Fruit fly (Drosophila melanogaster) whole organism, wandering third instar larva: Measurements from ENCODE around the gene me31B.

Source experiments
- Abd-B ChIP-seq: fragments of >200 bp; optimal IDR thresholded peaks from 2 replicates; lab custom pipeline; 2017; ENCODE audit warnings: missing biosample characterization, missing genetic modification characterization
- CG32264 ChIP-seq: fragments of 200-800 bp; sonication (Bioruptor generic); optimal IDR thresholded peaks from 2 replicates; lab custom pipeline; 2016; ENCODE audit warnings: missing biosample characterization, missing genetic modification characterization
- CG9705 ChIP-seq: fragments of 200-800 bp; sonication (Bioruptor generic); optimal IDR thresholded peaks from 2 replicates; lab custom pipeline; 2018; ENCODE audit warnings: missing biosample characterization, mild to moderate bottlenecking, missing genetic modification characterization
- CrebA ChIP-seq: fragments of 200-800 bp; sonication (Bioruptor generic); optimal IDR thresholded peaks from 2 replicates; lab custom pipeline; 2016; ENCODE audit warnings: missing biosample characterization, mild to moderate bottlenecking, missing genetic modification characterization, borderline replicate concordance
- Dfd ChIP-seq: fragments of >200 bp; optimal IDR thresholded peaks from 2 replicates; lab custom pipeline; 2017; ENCODE audit warnings: missing biosample characterization, missing genetic modification characterization
- Dif ChIP-seq: fragments of 200-275, 200-300 bp; sonication (Bioruptor generic); optimal IDR thresholded peaks from 2 replicates; lab custom pipeline; 2018; ENCODE audit warnings: missing biosample characterization, missing genetic modification characterization; ENCODE audit not compliant: partially characterized antibody
- GATAd ChIP-seq: sonication (Bioruptor generic); optimal IDR thresholded peaks from 2 replicates; lab custom pipeline; 2016; ENCODE audit warnings: missing biosample characterization, missing genetic modification characterization
- HLH106 ChIP-seq: fragments of 200-800 bp; optimal IDR thresholded peaks from 3 replicates; lab custom pipeline; 2019; ENCODE audit warnings: missing biosample characterization, mild to moderate bottlenecking, missing genetic modification characterization, moderate library complexity
- Hnf4 ChIP-seq: fragments of 200-800 bp; sonication (Bioruptor generic); optimal IDR thresholded peaks from 2 replicates; lab custom pipeline; 2016; ENCODE audit warnings: missing biosample characterization, mild to moderate bottlenecking, missing genetic modification characterization
- Hr78 ChIP-seq: fragments of >200 bp; optimal IDR thresholded peaks from 2 replicates; lab custom pipeline; 2017; ENCODE audit warnings: missing biosample characterization, missing genetic modification characterization
- Hr83 ChIP-seq: fragments of 200-300 bp; sonication (Bioruptor generic); optimal IDR thresholded peaks from 2 replicates; lab custom pipeline; 2016; ENCODE audit warnings: missing biosample characterization, mild to moderate bottlenecking, missing genetic modification characterization, moderate library complexity; ENCODE audit not compliant: poor library complexity, severe bottlenecking
- Jra ChIP-seq: sonication (Bioruptor generic); optimal IDR thresholded peaks from 2 replicates; lab custom pipeline; 2016; ENCODE audit warnings: missing biosample characterization, missing genetic modification characterization
- Mio ChIP-seq: sonication (Bioruptor generic); optimal IDR thresholded peaks from 2 replicates; lab custom pipeline; 2016; ENCODE audit warnings: missing biosample characterization, missing genetic modification characterization
- Myc ChIP-seq: fragments of >200 bp; optimal IDR thresholded peaks from 2 replicates; lab custom pipeline; 2017
- N ChIP-seq: fragments of >200 bp; optimal IDR thresholded peaks from 2 replicates; lab custom pipeline; 2018; ENCODE audit warnings: missing biosample characterization, missing external identifiers, missing genetic modification characterization
- OdsH ChIP-seq: fragments of 200-800 bp; sonication (Bioruptor generic); optimal IDR thresholded peaks from 2 replicates; lab custom pipeline; 2016; ENCODE audit warnings: missing biosample characterization, mild to moderate bottlenecking, missing genetic modification characterization
- Rel ChIP-seq, 2 experiments: fragments of 200-800 bp; sonication (Bioruptor generic) in 1 of 2; optimal IDR thresholded peaks; 2 replicates in 1 of 2; 3 replicates in 1 of 2; lab custom pipeline; 2016 to 2019; ENCODE audit warnings: mild to moderate bottlenecking in 2 of 2, missing biosample characterization in 2 of 2, missing genetic modification characterization in 2 of 2, moderate library complexity in 1 of 2
- Sp1 ChIP-seq: fragments of 200-800 bp; sonication (Bioruptor generic); optimal IDR thresholded peaks from 3 replicates; lab custom pipeline; 2019; ENCODE audit warnings: missing biosample characterization, mild to moderate bottlenecking, missing genetic modification characterization, moderate library complexity
- br ChIP-seq: fragments of 200-800 bp; sonication (Bioruptor generic); optimal IDR thresholded peaks from 2 replicates; lab custom pipeline; 2016; ENCODE audit warnings: missing biosample characterization, missing genetic modification characterization
- brk ChIP-seq: fragments of 200-800 bp; sonication (Bioruptor generic); optimal IDR thresholded peaks from 2 replicates; lab custom pipeline; 2016; ENCODE audit warnings: missing biosample characterization, mild to moderate bottlenecking, missing genetic modification characterization
- dl ChIP-seq, 2 experiments: fragments of 175-275, 200-275 bp in 1 of 2; fragments of 200-275 bp in 1 of 2; sonication (Bioruptor generic); optimal IDR thresholded peaks; lab custom pipeline; 2018; ENCODE audit warnings: mild to moderate bottlenecking in 2 of 2, missing biosample characterization in 2 of 2, missing genetic modification characterization in 2 of 2, moderate library complexity in 2 of 2; ENCODE audit not compliant: partially characterized antibody in 2 of 2, insufficient read depth in 1 of 2
- dmrt93B ChIP-seq: fragments of 200-800 bp; sonication (Bioruptor generic); optimal IDR thresholded peaks from 2 replicates; lab custom pipeline; 2018; ENCODE audit warnings: missing biosample characterization, mild to moderate bottlenecking, missing genetic modification characterization
- dsf ChIP-seq: sonication (Bioruptor generic); optimal IDR thresholded peaks from 2 replicates; lab custom pipeline; 2016; ENCODE audit warnings: missing biosample characterization, missing genetic modification characterization, borderline replicate concordance
- ey ChIP-seq: fragments of 200-800 bp; sonication (Bioruptor generic); optimal IDR thresholded peaks from 2 replicates; lab custom pipeline; 2016; ENCODE audit warnings: missing biosample characterization, missing genetic modification characterization
- foxo ChIP-seq, 2 experiments: fragments of 200-800 bp; sonication (Bioruptor generic); optimal IDR thresholded peaks; 2 replicates in 1 of 2; 3 replicates in 1 of 2; lab custom pipeline; 2016 to 2017; ENCODE audit warnings: missing biosample characterization in 2 of 2, missing genetic modification characterization in 2 of 2
- fru ChIP-seq: fragments of 200-800 bp; sonication (Bioruptor generic); optimal IDR thresholded peaks from 3 replicates; lab custom pipeline; 2016; ENCODE audit warnings: missing biosample characterization, mild to moderate bottlenecking, missing genetic modification characterization
- jim ChIP-seq: fragments of 175-275, 200-325 bp; sonication (Bioruptor generic); optimal IDR thresholded peaks from 2 replicates; lab custom pipeline; 2016; ENCODE audit warnings: missing biosample characterization, mild to moderate bottlenecking, missing genetic modification characterization
- pan ChIP-seq: fragments of >200 bp; optimal IDR thresholded peaks from 2 replicates; lab custom pipeline; 2017
- psq ChIP-seq: fragments of 200-800 bp; sonication (Bioruptor generic); optimal IDR thresholded peaks from 3 replicates; lab custom pipeline; 2017; ENCODE audit warnings: missing biosample characterization, mild to moderate bottlenecking, missing genetic modification characterization, moderate library complexity
- rgr ChIP-seq: fragments of 200-800 bp; sonication (Bioruptor generic); optimal IDR thresholded peaks from 3 replicates; lab custom pipeline; 2016; ENCODE audit warnings: missing biosample characterization, mild to moderate bottlenecking, missing genetic modification characterization
- sage ChIP-seq: fragments of 200-800 bp; sonication (Bioruptor generic); optimal IDR thresholded peaks from 2 replicates; lab custom pipeline; 2016; ENCODE audit warnings: missing biosample characterization, mild to moderate bottlenecking, missing genetic modification characterization
- sv ChIP-seq: fragments of 200-800 bp; sonication (Bioruptor generic); optimal IDR thresholded peaks from 3 replicates; lab custom pipeline; 2016; ENCODE audit warnings: missing biosample characterization, missing genetic modification characterization
- usp ChIP-seq: fragments of >200 bp; optimal IDR thresholded peaks from 2 replicates; lab custom pipeline; 2017; ENCODE audit warnings: missing biosample characterization, missing genetic modification characterization
- woc ChIP-seq: sonication (Bioruptor generic); optimal IDR thresholded peaks from 2 replicates; lab custom pipeline; 2016; ENCODE audit warnings: missing biosample characterization, mild to moderate bottlenecking, missing genetic modification characterization

The me31B gene

dm6 chr2L:10251592-10251991 lies 12.5 kb downstream of the me31B start, which contains the start of gene Ror:
Gene Ror, plus strand, starts transcription at chr2L:10251843.
- no peak for TF ChIP-seq Hr78 (GFP tag; lab: Kevin White, UChicago)
- no peak for TF ChIP-seq dl (GFP tag; optimal IDR thresholded peaks at IDR 0.05; lab: Kevin White, UChicago; ENCODE audit: insufficient read depth in 1 of 2, partially characterized antibody in 2 of 2)
- no peak for TF ChIP-seq sage (GFP tag; lab: Kevin White, UChicago)
- no peak for TF ChIP-seq br (GFP tag; lab: Kevin White, UChicago)
- TF ChIP-seq Rel (GFP tag; optimal IDR thresholded peaks at IDR 0.05; lab: Kevin White, UChicago): no peak
- TF ChIP-seq Rel (tag; optimal IDR thresholded peaks at IDR 0.05; lab: Kevin White, UChicago): no peak
- TF ChIP-seq Sp1 (GFP tag; lab: Kevin White, UChicago): no peak
- no peak for TF ChIP-seq dsf (GFP tag; lab: Kevin White, UChicago)
- no peak for TF ChIP-seq usp (GFP tag; lab: Kevin White, UChicago)
- TF ChIP-seq CG32264 (GFP tag; lab: Kevin White, UChicago): no peak
- no peak for TF ChIP-seq Myc (lab: Kevin White, UChicago)
- TF ChIP-seq OdsH (GFP tag; lab: Kevin White, UChicago): no peak
- TF ChIP-seq CG9705 (GFP tag; lab: Kevin White, UChicago): no peak
- no peak for TF ChIP-seq fru (GFP tag; lab: Kevin White, UChicago)
- no peak for TF ChIP-seq Mio (GFP tag; lab: Kevin White, UChicago)
- no peak for TF ChIP-seq GATAd (GFP tag; lab: Kevin White, UChicago)
- no peak for TF ChIP-seq Hr83 (GFP tag; lab: Kevin White, UChicago)
- TF ChIP-seq N (GFP tag; lab: Kevin White, UChicago): no peak

DNA sequence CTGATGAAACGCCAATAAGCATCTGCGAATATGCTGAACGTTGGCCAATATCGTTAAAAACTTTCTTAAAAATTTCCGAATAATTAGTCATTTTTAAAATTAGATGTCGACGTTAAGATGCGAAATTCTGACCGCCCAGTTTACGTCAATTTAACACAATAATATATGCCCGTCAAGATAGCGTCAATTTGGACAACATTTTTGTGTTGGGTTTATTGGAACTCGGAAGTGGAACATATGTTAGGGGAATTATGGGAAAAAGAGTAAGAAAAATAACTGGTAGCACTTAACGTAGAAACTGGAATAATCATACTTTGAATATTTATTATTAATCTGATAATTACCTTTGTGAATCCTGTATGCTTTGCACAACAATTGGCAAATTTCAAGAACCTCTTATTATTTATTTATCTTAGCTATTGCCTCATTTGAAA lies 16.6 kb downstream of the me31B start, which contains the start of gene CG5676:
Gene CG5676, minus strand, starts transcription at position 167 of the 434 bp plus-strand sequence.
- TF ChIP-seq HLH106 (tag; lab: Kevin White, UChicago) (no peak), sage (GFP tag; lab: Kevin White, UChicago) (peak; percentile 40), Dif (GFP tag; lab: Kevin White, UChicago) (no peak), woc (GFP tag; lab: Kevin White, UChicago) (peak; percentile 41), CG32264 (GFP tag; lab: Kevin White, UChicago) (no peak), psq (no peak)

- no peak for TF ChIP-seq Hr78 (GFP tag; lab: Kevin White, UChicago)
- no peak for TF ChIP-seq GATAd (GFP tag; lab: Kevin White, UChicago)
- TF ChIP-seq Dfd: peak; percentile 93
- no peak for TF ChIP-seq Jra (GFP tag; lab: Kevin White, UChicago)
- peak; percentile 9 for TF ChIP-seq ey
- peak; percentile 52 for TF ChIP-seq N (GFP tag; lab: Kevin White, UChicago)
- TF ChIP-seq sage (GFP tag; lab: Kevin White, UChicago): no peak
- TF ChIP-seq OdsH (GFP tag; lab: Kevin White, UChicago): no peak
Measured at dm6 chr2L:10259960-10260749, 21.0 kb downstream of the me31B start.

DNA sequence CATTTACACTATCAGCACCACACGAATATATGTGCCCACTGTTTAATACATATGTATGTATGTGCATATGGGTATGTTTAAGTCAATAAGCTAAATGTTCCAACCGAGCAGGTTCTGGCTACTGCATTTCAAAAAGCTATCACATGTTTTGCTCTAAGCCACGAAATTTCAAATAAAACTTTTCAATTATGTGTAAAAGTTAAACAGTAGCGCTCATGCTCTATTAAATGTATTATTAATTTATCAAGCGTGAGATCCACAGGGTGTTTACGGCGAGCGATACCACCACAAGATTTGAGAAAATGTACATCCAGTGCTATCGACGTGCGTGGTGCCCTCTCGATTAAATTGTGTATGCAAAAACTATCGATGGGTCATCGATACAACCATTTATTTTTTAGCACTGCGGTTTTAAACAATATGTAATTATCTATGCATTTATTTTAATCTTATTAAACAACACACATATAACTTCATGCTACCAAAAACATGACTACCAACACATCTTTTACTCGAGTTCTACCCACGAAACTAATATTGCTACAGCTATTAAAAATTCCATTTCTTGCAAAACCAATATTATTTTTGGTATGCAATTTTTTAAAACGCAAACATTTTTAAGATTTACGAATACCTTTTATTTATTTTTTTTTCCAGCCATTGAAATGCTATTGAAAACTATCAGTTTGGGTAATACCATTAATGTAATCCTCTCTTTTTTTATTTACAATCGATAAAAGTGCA lies 21.8 kb downstream of the me31B start, which contains the start of gene Pten:
Gene Pten, minus strand, starts transcription at position 300 of the 744 bp plus-strand sequence.
- TF ChIP-seq Jra (GFP tag; lab: Kevin White, UChicago) (peak; percentile 41), pan (lab: Kevin White, UChicago) (no peak), CG9705 (GFP tag; lab: Kevin White, UChicago) (peak; percentile 24), OdsH (GFP tag; lab: Kevin White, UChicago) (no peak), brk (GFP tag; lab: Kevin White, UChicago) (peak; percentile 16), Abd-B (GFP tag; lab: Kevin White, UChicago) (no peak), Hnf4 (no peak), usp (GFP tag; lab: Kevin White, UChicago) (no peak), sv (GFP tag; lab: Kevin White, UChicago) (peak; percentile 59), br (GFP tag; lab: Kevin White, UChicago) (no peak), Hr78 (GFP tag; lab: Kevin White, UChicago) (no peak), sage (GFP tag; lab: Kevin White, UChicago) (no peak), jim (GFP tag; lab: Kevin White, UChicago) (no peak), N (GFP tag; lab: Kevin White, UChicago) (no peak), CG32264 (GFP tag; lab: Kevin White, UChicago) (no peak), rgr (GFP tag; lab: Kevin White, UChicago) (no peak), HLH106 (tag; lab: Kevin White, UChicago) (no peak), woc (GFP tag; lab: Kevin White, UChicago) (peak; percentile 53), ey (peak; percentile 30), Hr83 (GFP tag; lab: Kevin White, UChicago) (peak; percentile 65), dmrt93B (GFP tag; lab: Kevin White, UChicago) (no peak), Dif (GFP tag; lab: Kevin White, UChicago) (peak; percentile 99), Sp1 (GFP tag; lab: Kevin White, UChicago) (no peak), dl (GFP tag; optimal IDR thresholded peaks at IDR 0.05; lab: Kevin White, UChicago; ENCODE audit: insufficient read depth in 1 of 2, partially characterized antibody in 2 of 2) (peak; percentile 59 to 88), Rel (GFP tag; optimal IDR thresholded peaks at IDR 0.05; lab: Kevin White, UChicago) (no peak), Rel (tag; optimal IDR thresholded peaks at IDR 0.05; lab: Kevin White, UChicago) (no peak), GATAd (GFP tag; lab: Kevin White, UChicago) (no peak), foxo (GFP tag; optimal IDR thresholded peaks at IDR 0.05; lab: Kevin White, UChicago) (no peak), CrebA (GFP tag; lab: Kevin White, UChicago) (no peak), Myc (lab: Kevin White, UChicago) (no peak), psq (peak; percentile 36), Dfd (no peak), dsf (GFP tag; lab: Kevin White, UChicago) (peak; percentile 2)
